Worm (Caenorhabditis elegans): ENCODE data around the gene T07F12.4.

T07F12.4 gene

DNA sequence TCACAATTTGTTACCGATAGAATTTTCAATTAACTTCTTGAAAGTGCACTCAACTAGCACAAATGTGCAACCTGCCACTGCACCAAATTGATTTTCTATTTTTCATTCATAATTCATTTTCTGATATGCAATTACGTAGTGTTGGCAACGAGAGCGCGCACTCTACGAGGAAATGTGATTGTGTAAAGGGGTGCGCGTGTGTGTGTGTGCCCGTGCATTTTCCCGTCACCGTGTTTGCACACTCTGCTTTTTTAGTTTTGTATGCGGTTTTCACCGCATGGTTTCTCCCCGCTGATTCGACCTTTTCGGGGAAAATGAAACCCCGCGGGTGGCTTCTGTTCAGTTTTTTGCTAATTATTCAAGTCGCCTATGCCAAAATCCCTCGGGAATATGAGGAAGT lies 10.5 kb downstream of the T07F12.4 start, which contains the start of gene T07F12.2 (continued):
- TF ChIP-seq nhr-76 (tag; optimal IDR thresholded peaks at IDR 0.05) (no peak), fkh-10 (GFP tag; optimal IDR thresholded peaks at IDR 0.05) (peak; percentile 2), grh-1 (GFP tag; IDR thresholded peaks at IDR 0.05) (no peak), ceh-90 (tag; optimal IDR thresholded peaks at IDR 0.05) (no peak), pax-3 (tag; optimal IDR thresholded peaks at IDR 0.05) (no peak), lin-14 (GFP tag; optimal IDR thresholded peaks at IDR 0.05) (peak; percentile 46), nhr-19 (GFP tag; conservative IDR thresholded peaks at IDR 0.05) (no peak; the same call in 1 of the 2 replicates), elt-2 (tag; optimal IDR thresholded peaks at IDR 0.05) (peak; percentile 21), lin-35 (GFP tag; optimal IDR thresholded peaks at IDR 0.05) (peak; percentile 24 to 50)

ce11 chrX:4885651-4886050 lies 15.0 kb downstream of the T07F12.4 start, which contains the start of gene arrd-23:
Gene arrd-23, plus strand, starts transcription at chrX:4885951.
- TF ChIP-seq unc-130 (tag; optimal IDR thresholded peaks at IDR 0.05) = no peak
- no peak for TF ChIP-seq zag-1 (tag; optimal IDR thresholded peaks at IDR 0.05)
- no peak for TF ChIP-seq fkh-8 (tag; optimal IDR thresholded peaks at IDR 0.05)
- no peak for TF ChIP-seq tlp-1 (tag; optimal IDR thresholded peaks at IDR 0.05)
- TF ChIP-seq aly-2 (tag; optimal IDR thresholded peaks at IDR 0.05) = no peak
- no peak for TF ChIP-seq nhr-12 (tag; optimal IDR thresholded peaks at IDR 0.05)
- TF ChIP-seq unc-98 (GFP tag; IDR thresholded peaks at IDR 0.05) = no peak
- no peak for TF ChIP-seq ztf-11 (tag; optimal IDR thresholded peaks at IDR 0.05)
- no peak for TF ChIP-seq mab-9 (GFP tag; IDR thresholded peaks at IDR 0.05)
- no peak for TF ChIP-seq elt-3 (tag; optimal IDR thresholded peaks at IDR 0.05)
- no peak for TF ChIP-seq nhr-19 (GFP tag; conservative IDR thresholded peaks at IDR 0.05)
- no peak for TF ChIP-seq nhr-76 (tag; optimal IDR thresholded peaks at IDR 0.05)

ce11 chrX:4881310-4881709 lies 19.3 kb downstream of the T07F12.4 start:
- TF ChIP-seq nhr-90 (tag; optimal IDR thresholded peaks at IDR 0.05; ENCODE audit: poor library complexity) (no peak), lsy-2 (tag; optimal IDR thresholded peaks at IDR 0.05) (no peak), nhr-12 (tag; optimal IDR thresholded peaks at IDR 0.05) (no peak), ceh-82 (tag; optimal IDR thresholded peaks at IDR 0.05) (no peak), blmp-1 (tag; optimal IDR thresholded peaks at IDR 0.05) (no peak), fos-1 (tag; optimal IDR thresholded peaks at IDR 0.05) (no peak), nhr-28 (tag; optimal IDR thresholded peaks at IDR 0.05) (no peak), mdl-1 (tag; optimal IDR thresholded peaks at IDR 0.05) (no peak), pax-3 (tag; optimal IDR thresholded peaks at IDR 0.05) (no peak), fkh-4 (tag; optimal IDR thresholded peaks at IDR 0.05; ENCODE audit: borderline replicate concordance) (no peak), nhr-47 (tag; optimal IDR thresholded peaks at IDR 0.05) (no peak), efl-3 (GFP tag; optimal IDR thresholded peaks at IDR 0.05) (no peak), efl-1 (optimal IDR thresholded peaks at IDR 0.05) (no peak), efl-1 (GFP tag; optimal IDR thresholded peaks at IDR 0.05 in 1 of 2) (no peak), tlp-1 (tag; optimal IDR thresholded peaks at IDR 0.05) (no peak), dsc-1 (tag; optimal IDR thresholded peaks at IDR 0.05) (no peak), lir-3 (tag; optimal IDR thresholded peaks at IDR 0.05; ENCODE audit: poor library complexity) (no peak)

ce11 chrX:4879998-4880397 lies 20.6 kb downstream of the T07F12.4 start:
- TF ChIP-seq nhr-85 (tag) (peak; percentile 19), ceh-90 (tag; optimal IDR thresholded peaks at IDR 0.05) (no peak)

ce11 chrX:4876904-4877303 lies 23.7 kb downstream of the T07F12.4 start, which contains the start of gene tsp-14:
Gene tsp-14, minus strand, starts transcription at chrX:4876965.
- TF ChIP-seq fkh-10 (GFP tag; optimal IDR thresholded peaks at IDR 0.05) = no peak
- no peak for TF ChIP-seq tlp-1 (tag; optimal IDR thresholded peaks at IDR 0.05)
- TF ChIP-seq hpl-2 (GFP tag; optimal IDR thresholded peaks at IDR 0.05) = no peak
- TF ChIP-seq egl-27 (tag; optimal IDR thresholded peaks at IDR 0.05) = no peak
- no peak for TF ChIP-seq ceh-82 (tag; optimal IDR thresholded peaks at IDR 0.05)
- TF ChIP-seq unc-62 (GFP tag; optimal IDR thresholded peaks at IDR 0.05) = no peak
- no peak for TF ChIP-seq tbx-2 (tag; optimal IDR thresholded peaks at IDR 0.05)
- TF ChIP-seq nhr-19 (GFP tag; conservative IDR thresholded peaks at IDR 0.05) = no peak
- no peak for TF ChIP-seq F16B12.6 (tag; optimal IDR thresholded peaks at IDR 0.05)
- no peak for TF ChIP-seq unc-130 (tag; optimal IDR thresholded peaks at IDR 0.05)
- no peak for TF ChIP-seq nhr-76 (tag; optimal IDR thresholded peaks at IDR 0.05)
- TF ChIP-seq irx-1 (tag; optimal IDR thresholded peaks at IDR 0.05) = no peak
- TF ChIP-seq vab-15 (tag; optimal IDR thresholded peaks at IDR 0.05) = no peak
- no peak for TF ChIP-seq nhr-237 (tag; optimal IDR thresholded peaks at IDR 0.05)
- TF ChIP-seq xbp-1 (tag; optimal IDR thresholded peaks at IDR 0.05) = no peak
- no peak for TF ChIP-seq nhr-47 (tag; optimal IDR thresholded peaks at IDR 0.05)
- TF ChIP-seq unc-98 (GFP tag; IDR thresholded peaks at IDR 0.05) = no peak
- peak in 1 of 6 experiments; percentile 3 for TF ChIP-seq elt-3 (tag; optimal IDR thresholded peaks at IDR 0.05)
- no peak for TF ChIP-seq nhr-28 (tag; optimal IDR thresholded peaks at IDR 0.05)
- no peak for TF ChIP-seq isw-1 (GFP tag; IDR thresholded peaks at IDR 0.05)
- peak; percentile 88 for TF ChIP-seq nhr-85 (tag)
- no peak for TF ChIP-seq aly-2 (tag; optimal IDR thresholded peaks at IDR 0.05)
- no peak for TF ChIP-seq mef-2 (tag; optimal IDR thresholded peaks at IDR 0.05)
- no peak for TF ChIP-seq elt-2 (tag; optimal IDR thresholded peaks at IDR 0.05)

All from whole organism, L1 larva.